Worm (Caenorhabditis elegans) whole organism, L4/young adult: ENCODE measurements around the gene klp-11.
A peak's percentile ranks its signal among the peaks of the same experiment; 100 is the strongest.

Experiments
- W03F9.2 ChIP-seq: fragments of 150-350 bp; optimal IDR thresholded peaks from 2 replicates; lab custom pipeline; 2014; ENCODE audit warnings: missing biosample characterization, missing genetic modification characterization
- dao-5 ChIP-seq: sonication (generic microtip); optimal IDR thresholded peaks from 2 replicates; lab custom pipeline; 2016; ENCODE audit warnings: missing genotype, missing genetic modification characterization, moderate library complexity, missing compliant biosample characterization
- him-1 ChIP-seq: sonication (generic microtip); optimal IDR thresholded peaks from 2 replicates; lab custom pipeline; 2016; ENCODE audit warnings: missing genotype, missing genetic modification reagents, missing genetic modification characterization, missing compliant biosample characterization

DNA sequence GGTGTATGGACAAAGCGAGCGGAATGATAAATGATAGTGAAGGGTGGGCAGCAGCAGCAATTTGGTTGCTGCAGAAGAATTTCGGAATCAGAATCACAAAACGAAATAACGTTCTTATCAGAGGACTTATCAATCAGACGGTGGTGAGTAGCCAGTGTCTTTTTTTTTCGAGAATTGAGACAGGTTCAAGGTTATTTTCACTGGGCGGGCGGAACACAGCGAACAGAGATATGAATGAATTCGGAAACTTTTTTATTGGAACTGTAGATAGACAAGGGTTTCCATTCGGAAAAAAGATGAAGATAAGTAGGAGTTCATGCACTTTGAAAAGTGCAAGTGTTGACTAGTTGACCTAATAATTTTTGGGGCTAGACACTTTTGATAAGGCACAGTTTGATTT, 31.4 kb upstream of the klp-11 start:
- TF ChIP-seq him-1 (tag; lab: Kevin White, UChicago) (no peak), W03F9.2 (tag; lab: Kevin White, UChicago) (peak; percentile 39), dao-5 (no peak)
